Worm (Caenorhabditis elegans): ENCODE data around the gene F58F12.1.

DNA sequence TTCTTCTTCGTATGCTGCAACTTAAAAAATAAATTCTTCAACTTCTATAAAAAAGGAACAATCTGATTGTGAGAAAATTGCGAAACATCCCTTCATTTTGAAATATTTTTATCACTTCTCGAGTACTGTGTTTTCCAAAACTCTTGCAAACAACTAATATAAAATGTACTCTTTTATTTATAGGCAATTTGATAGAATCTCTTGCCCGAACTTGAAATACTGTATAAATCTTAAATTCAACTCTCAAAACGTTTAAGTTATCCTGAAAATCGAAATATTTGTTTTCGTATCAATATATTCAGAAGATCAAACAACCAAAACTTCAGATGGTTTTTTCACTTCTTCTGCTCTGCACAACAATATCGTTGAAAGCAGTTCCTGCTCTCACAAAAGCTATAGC, 3.0 kb downstream of the F58F12.1 start, which contains the start of gene F58F12.4:
- TF ChIP-seq nhr-77 (tag; optimal IDR thresholded peaks at IDR 0.05), result no peak
- no peak for TF ChIP-seq unc-86 (tag; optimal IDR thresholded peaks at IDR 0.05)
- TF ChIP-seq ceh-82 (tag; optimal IDR thresholded peaks at IDR 0.05), result no peak
- TF ChIP-seq fkh-10 (GFP tag; optimal IDR thresholded peaks at IDR 0.05), result no peak
- TF ChIP-seq pag-3 (tag; optimal IDR thresholded peaks at IDR 0.05; ENCODE audit: borderline replicate concordance, insufficient read depth), result no peak
- no peak for TF ChIP-seq ama-1 (optimal IDR thresholded peaks at IDR 0.05)
- TF ChIP-seq lin-15B (tag; optimal IDR thresholded peaks at IDR 0.05), result no peak
- TF ChIP-seq nhr-237 (tag; optimal IDR thresholded peaks at IDR 0.05), result no peak
- TF ChIP-seq lin-35 (GFP tag; optimal IDR thresholded peaks at IDR 0.05), result no peak

All from whole organism, L1 larva.